Fruit fly (Drosophila melanogaster): ENCODE measurements around the gene CG7214.

CG7214 gene

dm6 chr2L:7782788-7783401 lies 38.3 kb upstream of the CG7214 start, which contains the start of gene Brd7-9 (continued):
- TF ChIP-seq CG6808 (GFP tag; optimal IDR thresholded peaks at IDR 0.05) (no peak), Hr38 (GFP tag; optimal IDR thresholded peaks at IDR 0.05) (no peak), CG15336 (GFP tag; IDR thresholded peaks at IDR 0.05) (peak; percentile 93), CG34406 (GFP tag; optimal IDR thresholded peaks at IDR 0.05) (peak; percentile 67), CG6276 (GFP tag; optimal IDR thresholded peaks at IDR 0.05) (no peak), Hr39 (GFP tag; optimal IDR thresholded peaks at IDR 0.05) (peak; percentile 58), CG6792 (GFP tag; optimal IDR thresholded peaks at IDR 0.05) (peak; percentile 67), CG10669 (GFP tag; optimal IDR thresholded peaks at IDR 0.05) (peak; percentile 75), achi (GFP tag; optimal IDR thresholded peaks at IDR 0.05) (peak; percentile 75), CG3919 (GFP tag; optimal IDR thresholded peaks at IDR 0.05) (peak; percentile 85), CG1621 (tag; optimal IDR thresholded peaks at IDR 0.05) (peak; percentile 36), Eip75B (GFP tag; optimal IDR thresholded peaks at IDR 0.05) (peak; percentile 69), CG8319 (GFP tag; optimal IDR thresholded peaks at IDR 0.05) (peak; percentile 18), Sox102F (GFP tag; optimal IDR thresholded peaks at IDR 0.05) (peak; percentile 81), Met (GFP tag; optimal IDR thresholded peaks at IDR 0.05) (peak; percentile 86), svp (GFP tag) (peak; percentile 85), CG3032 (tag; optimal IDR thresholded peaks at IDR 0.05) (peak; percentile 62), Eip78C (GFP tag) (peak; percentile 94), Blimp-1 (GFP tag; optimal IDR thresholded peaks at IDR 0.05) (no peak), pdm3 (GFP tag; optimal IDR thresholded peaks at IDR 0.05) (peak; percentile 72), CG4318 (GFP tag; optimal IDR thresholded peaks at IDR 0.05) (peak; percentile 3), CG11902 (GFP tag; optimal IDR thresholded peaks at IDR 0.05) (peak; percentile 40), topi (GFP tag; optimal IDR thresholded peaks at IDR 0.05) (peak; percentile 77), Eip93F (GFP tag; optimal IDR thresholded peaks at IDR 0.05) (peak; percentile 19), OdsH (GFP tag; optimal IDR thresholded peaks at IDR 0.05) (peak; percentile 67), CG9139 (GFP tag; optimal IDR thresholded peaks at IDR 0.05) (no peak), vri (GFP tag; optimal IDR thresholded peaks at IDR 0.05) (no peak), CG11294 (GFP tag; IDR thresholded peaks at IDR 0.05) (peak; percentile 73), CG10631 (GFP tag; optimal IDR thresholded peaks at IDR 0.05) (peak; percentile 61), fkh (GFP tag; optimal IDR thresholded peaks at IDR 0.05) (no peak), acj6 (GFP tag; optimal IDR thresholded peaks at IDR 0.05) (peak; percentile 71), Sox15 (GFP tag; optimal IDR thresholded peaks at IDR 0.05) (peak; percentile 28), Sox14 (GFP tag; optimal IDR thresholded peaks at IDR 0.05) (peak; percentile 74), fd85E (GFP tag; optimal IDR thresholded peaks at IDR 0.05) (peak; percentile 58), Smox (GFP tag; optimal IDR thresholded peaks at IDR 0.05) (peak; percentile 76), CG6163 (GFP tag; IDR thresholded peaks at IDR 0.05) (peak; percentile 90), CG16779 (tag; optimal IDR thresholded peaks at IDR 0.05) (peak; percentile 50), lz (GFP tag; optimal IDR thresholded peaks at IDR 0.05) (peak; percentile 71)

dm6 chr2L:7781165-7781564 lies 36.5 kb upstream of the CG7214 start, which contains the start of gene CG7164:
Gene CG7164, plus strand, starts transcription at chr2L:7781465.
- TF ChIP-seq CG3919 (GFP tag; optimal IDR thresholded peaks at IDR 0.05): no peak

dm6 chr2L:7779785-7780184 lies 35.1 kb upstream of the CG7214 start, which contains the start of gene Uro:
Gene Uro, plus strand, starts transcription at chr2L:7780085.
- TF ChIP-seq Ets96B (tag; optimal IDR thresholded peaks at IDR 0.05) (no peak), CG6808 (GFP tag; optimal IDR thresholded peaks at IDR 0.05) (no peak), esn (GFP tag; optimal IDR thresholded peaks at IDR 0.05) (no peak), CG34406 (GFP tag; optimal IDR thresholded peaks at IDR 0.05) (no peak), CG16779 (tag; optimal IDR thresholded peaks at IDR 0.05) (no peak)
